Worm (Caenorhabditis elegans) whole organism, dauer: ENCODE measurements around the gene srx-28.

Experiments
- unc-62 ChIP-seq: sonication (generic microtip); optimal IDR thresholded peaks from 2 replicates; lab custom pipeline; 2017; ENCODE audit warnings: missing biosample characterization, missing genetic modification reagents, missing genetic modification characterization

srx-28 gene

DNA sequence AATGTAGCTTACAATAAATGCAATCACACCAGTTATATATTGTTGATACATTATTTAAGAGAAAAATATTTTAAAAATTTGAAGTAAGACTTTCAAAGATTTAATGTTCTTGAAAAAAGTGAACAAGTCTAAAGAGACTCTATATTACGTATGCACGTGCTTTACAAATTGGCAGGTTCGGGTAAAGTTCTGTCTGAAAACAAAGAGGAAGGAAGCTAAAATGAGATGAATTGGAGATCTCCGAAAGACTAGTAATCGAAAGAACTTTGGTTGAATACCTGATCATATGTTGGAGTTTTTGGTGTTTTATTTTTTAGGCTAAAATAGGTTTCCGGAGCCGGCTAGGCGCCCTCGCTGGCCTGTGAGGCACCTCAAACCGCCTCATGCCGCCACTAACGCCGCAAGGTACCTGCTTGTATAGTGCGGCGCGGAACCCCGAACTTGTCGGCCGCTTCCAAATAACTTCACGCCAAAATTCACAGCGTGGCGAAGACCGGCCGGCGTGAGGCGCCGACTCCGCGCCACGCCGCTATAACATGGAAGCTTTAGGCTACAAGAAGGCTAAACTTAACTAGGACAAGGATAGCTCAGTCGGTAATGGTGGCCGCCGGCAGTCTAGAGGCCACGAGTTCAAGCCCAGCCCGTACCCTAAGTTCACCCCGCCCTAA, at the start of gene srx-28:
Gene srx-28, minus strand, starts transcription at position 51 of the 668 bp plus-strand sequence.
- no peak for TF ChIP-seq unc-62 (GFP tag; lab: Kevin White, UChicago)

DNA sequence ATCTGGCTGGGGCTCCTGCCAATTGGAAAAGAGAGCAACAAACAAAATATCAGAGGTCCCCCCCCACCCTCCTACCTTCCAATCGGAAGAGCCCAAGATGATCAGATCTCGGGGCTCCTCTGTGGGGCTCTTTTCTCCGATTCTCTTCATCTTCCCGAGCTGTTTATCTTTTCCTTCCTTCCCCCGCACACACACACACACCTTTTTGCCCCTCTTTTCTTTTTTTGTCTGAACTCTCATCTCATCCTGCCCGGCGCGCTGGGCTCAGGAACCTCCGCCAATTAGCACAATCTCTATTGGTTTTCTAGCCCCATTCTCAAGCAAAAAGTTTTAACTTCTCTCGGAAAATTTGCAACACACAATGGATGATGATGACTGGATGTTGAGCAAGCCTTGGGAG, 46.2 kb upstream of the srx-28 start:
- TF ChIP-seq unc-62 (GFP tag; lab: Kevin White, UChicago), result no peak

DNA sequence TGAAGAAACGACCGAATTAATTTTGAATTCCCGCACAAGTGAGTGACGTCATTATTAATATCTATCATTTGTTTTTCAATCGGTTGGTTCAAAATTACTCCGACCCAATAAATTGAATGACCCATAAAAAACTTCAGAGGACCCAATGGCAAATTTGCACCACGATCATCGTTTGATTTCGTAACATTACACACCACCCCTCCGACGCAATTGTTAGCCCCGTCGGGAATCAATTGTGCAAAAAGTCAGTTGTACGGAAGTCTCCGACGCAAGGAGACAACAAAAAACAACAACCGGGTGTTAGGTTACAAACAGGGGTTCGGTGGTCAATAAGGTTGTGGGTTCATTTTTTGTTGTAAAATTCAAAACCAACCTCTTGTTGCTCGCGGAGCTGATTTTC, 44.9 kb upstream of the srx-28 start:
- no peak for TF ChIP-seq unc-62 (GFP tag; lab: Kevin White, UChicago)

DNA sequence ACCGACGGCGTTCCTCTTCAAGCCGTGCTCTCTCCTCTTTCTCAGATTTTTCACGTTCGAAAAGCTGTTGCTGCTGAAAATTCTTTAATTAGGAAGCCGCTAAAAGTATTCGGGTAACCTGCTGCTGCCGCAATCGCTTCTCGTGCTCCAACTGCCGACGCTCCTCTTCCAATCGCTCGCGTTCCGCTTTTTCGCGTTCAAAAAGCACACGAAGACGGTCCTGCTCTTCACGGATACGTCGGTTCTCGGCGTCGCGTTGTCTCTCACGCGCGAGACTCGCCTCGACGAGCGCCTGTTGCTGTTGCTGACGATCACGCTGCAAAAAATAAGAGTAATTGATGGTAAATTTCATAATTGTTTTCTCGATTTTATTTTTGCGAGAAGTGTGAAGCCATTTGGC, 43.6 kb upstream of the srx-28 start:
- TF ChIP-seq unc-62 (GFP tag; lab: Kevin White, UChicago), result no peak

DNA sequence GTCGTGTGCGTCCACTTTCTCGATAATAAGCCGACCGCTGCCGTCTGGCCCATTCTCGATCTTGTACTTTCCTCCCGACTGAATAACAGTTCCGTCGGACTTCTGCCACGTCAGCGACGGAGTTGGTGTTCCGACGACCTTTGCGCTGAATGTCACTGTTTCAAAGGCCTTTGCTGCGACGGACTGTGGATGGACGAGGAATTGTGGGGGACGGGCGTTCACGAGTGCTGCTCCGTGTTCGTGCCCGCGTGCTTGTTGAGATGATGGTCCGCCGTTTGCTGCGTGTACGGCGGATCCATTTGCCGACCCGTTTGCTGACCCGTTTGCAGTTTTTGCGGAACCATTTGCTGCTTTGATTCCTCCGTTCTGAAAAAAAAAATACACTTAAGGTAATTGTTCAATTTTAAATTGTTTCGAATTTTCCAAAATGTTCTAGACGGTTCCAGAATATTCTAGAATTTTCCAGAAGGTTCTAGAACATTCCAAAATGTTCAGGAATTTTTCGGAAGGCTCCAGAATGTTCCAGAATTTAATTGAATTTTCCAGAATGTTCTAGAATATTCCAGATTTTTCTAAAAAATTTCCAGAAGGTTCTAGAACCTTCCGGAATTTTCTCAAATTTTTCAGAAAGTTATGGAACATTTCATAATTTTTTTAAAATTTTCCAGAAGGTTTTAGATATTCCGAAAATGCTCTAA, 42.2 kb upstream of the srx-28 start:
- no peak for TF ChIP-seq unc-62 (GFP tag; lab: Kevin White, UChicago)

DNA sequence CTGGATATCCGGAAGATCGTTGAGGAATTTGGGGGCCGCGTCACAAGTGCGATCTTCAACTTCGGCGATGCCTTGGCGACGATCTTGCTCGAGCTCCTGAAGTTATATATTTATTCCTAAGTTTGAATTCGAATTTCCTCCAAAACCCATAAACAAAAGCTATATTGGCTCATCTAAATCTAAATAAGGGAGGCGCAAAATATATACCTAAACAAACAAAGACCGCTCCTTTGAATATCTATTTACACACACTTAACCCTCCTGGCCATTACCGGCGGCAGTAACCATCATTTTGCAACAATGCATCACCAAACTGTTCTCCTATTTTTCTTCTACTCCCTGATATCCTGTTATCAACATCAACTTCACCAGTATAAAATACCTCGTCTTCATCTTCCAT, 38.9 kb upstream of the srx-28 start, which contains the start of gene F54E2.2:
Gene F54E2.2, plus strand, starts transcription at position 301 of the 400 bp plus-strand sequence.
- no peak for TF ChIP-seq unc-62 (GFP tag; lab: Kevin White, UChicago)

DNA sequence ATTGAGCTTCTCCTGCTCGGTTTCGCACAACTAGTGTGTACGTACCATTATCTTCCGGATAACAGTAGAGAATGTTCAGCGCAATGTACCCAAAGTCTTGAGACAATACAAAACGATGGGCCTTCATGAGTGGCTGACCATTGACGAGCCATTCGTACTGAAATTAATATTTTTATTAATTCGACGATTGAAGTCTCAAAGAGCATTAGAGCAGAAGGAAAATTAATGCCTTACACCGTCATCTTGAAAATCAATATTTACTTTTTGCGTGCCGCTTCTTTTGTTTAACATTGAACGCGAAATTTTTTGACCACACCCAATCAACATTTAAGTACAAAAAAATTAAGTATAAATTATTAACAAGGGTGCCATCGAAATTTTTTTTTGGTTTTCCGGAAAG, 35.9 kb upstream of the srx-28 start:
- no peak for TF ChIP-seq unc-62 (GFP tag; lab: Kevin White, UChicago)

DNA sequence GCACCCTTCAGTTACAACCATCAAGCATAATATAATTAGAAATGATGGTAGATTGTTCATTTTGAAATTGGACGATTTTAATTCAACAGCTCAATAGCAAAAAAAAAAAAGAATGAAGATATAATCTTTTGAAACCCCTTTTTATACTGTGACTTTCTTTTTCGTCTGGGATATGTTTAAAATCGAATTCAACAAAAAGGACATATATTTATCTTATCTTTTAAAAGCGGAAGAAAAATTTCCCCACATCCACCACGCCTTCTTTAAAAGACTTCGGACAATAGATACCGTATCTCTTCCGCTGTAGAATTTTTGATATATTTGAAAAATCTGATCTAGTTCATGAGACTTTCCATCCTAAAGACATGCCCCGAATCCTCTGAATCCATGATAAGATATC, 23.7 kb upstream of the srx-28 start, which contains the start of gene R05D8.11:
Gene R05D8.11, minus strand, starts transcription at position 101 of the 400 bp plus-strand sequence.
- no peak for TF ChIP-seq unc-62 (GFP tag; lab: Kevin White, UChicago)

DNA sequence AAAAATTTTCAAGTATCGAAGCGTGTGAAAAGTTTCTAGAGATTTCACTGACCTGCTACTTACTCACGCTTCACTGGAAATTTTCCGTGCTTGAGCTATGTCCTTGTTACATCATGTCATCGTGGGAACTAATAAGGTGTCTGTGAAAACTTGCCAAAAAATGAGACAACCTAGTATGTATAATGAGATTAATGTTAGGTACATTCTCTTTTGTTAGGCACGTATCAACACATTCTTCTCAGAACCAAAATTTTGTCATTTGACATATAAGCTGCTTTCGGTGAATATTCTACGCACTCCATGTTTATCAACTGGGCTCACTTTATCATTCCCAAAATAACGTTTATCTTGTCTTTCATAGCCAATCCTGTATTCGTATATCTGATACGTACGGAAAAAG, 17.0 kb upstream of the srx-28 start, which contains the start of gene srj-18:
Gene srj-18, plus strand, starts transcription at position 301 of the 400 bp plus-strand sequence.
- no peak for TF ChIP-seq unc-62 (GFP tag; lab: Kevin White, UChicago)

DNA sequence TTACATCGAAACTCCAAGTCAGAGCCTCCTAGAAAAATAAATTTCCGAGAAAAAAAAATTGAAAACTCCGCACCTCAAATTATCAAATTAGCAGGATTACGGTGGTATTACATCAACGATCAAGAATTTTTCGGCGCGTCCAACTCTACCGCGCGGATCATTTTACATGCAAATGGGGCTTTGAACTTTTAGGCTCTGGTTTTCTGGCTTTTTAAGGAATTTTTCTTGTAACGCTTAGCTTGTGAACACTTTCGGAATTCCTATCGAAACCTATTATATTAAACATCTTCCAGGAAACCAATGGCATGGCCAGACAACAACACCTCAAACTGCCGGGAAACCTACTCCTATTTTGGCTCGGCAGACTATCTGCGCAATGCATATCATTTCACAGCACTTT, 14.5 kb upstream of the srx-28 start, which contains the start of gene srh-56:
Gene srh-56, plus strand, starts transcription at position 301 of the 400 bp plus-strand sequence.
- TF ChIP-seq unc-62 (GFP tag; lab: Kevin White, UChicago), result no peak

DNA sequence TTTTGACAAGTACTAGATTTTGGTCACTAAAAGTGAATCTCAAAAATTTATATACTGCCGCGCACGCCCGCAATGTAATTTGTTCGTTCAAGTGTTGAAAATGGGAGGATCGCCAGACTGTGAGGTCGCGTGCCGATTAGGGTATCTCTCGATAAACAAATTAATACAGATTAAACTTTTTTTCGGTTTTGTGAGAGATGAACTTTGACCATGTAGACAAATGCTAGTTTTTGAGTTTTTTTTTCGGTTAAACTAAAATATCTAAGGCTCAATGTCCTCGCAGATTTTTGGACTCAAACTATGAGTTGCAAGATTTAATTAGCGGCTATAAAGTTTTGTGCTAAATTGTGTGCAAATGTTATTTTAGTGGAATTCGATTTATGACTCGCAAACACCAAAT, 12.7 kb upstream of the srx-28 start, which contains the start of gene dhs-15:
Gene dhs-15, minus strand, starts transcription at position 101 of the 400 bp plus-strand sequence.
- TF ChIP-seq unc-62 (GFP tag; lab: Kevin White, UChicago), result no peak

DNA sequence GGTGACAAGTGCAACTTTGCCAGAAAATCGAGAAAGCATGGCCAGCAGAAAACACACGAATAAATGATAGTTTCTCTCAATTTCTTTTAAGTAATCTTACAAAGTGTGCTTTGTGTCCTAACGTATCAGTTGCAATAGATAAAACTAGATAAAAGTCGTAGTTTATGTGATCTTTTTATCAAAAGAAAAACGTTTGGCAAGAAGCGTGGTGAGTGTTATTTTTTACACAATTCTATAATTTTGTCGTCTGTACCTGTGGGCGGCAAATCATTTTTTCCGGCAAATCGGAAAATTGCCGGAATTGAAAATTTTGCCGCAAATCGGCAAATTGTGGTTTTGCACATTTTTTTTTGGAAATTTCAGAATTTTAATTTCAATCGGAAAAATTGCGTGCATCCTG, 10.4 kb upstream of the srx-28 start, which contains the start of gene R05D8.9:
Gene R05D8.9, minus strand, starts transcription at position 101 of the 400 bp plus-strand sequence.
- no peak for TF ChIP-seq unc-62 (GFP tag; lab: Kevin White, UChicago)

DNA sequence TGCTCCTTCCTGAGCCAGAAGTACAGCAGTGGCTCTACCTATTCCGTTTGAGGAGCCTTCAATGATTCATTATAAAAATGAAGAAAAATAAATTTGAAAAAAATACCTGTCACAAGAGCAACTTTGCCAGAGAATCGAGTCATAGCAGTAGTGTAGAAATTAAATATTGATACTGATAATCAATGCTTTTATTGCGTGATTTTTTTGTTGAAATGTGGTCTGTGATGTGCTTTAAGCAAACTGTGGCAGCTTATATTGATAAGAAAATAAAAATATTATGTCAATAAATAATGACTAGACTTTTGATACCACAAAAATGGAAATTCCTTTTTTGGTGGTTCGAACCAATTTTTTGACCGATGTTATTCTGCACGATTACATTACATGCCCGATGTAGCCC, 8.0 kb upstream of the srx-28 start, which contains the start of gene dhs-14:
Gene dhs-14, minus strand, starts transcription at position 149 of the 400 bp plus-strand sequence.
- no peak for TF ChIP-seq unc-62 (GFP tag; lab: Kevin White, UChicago)

DNA sequence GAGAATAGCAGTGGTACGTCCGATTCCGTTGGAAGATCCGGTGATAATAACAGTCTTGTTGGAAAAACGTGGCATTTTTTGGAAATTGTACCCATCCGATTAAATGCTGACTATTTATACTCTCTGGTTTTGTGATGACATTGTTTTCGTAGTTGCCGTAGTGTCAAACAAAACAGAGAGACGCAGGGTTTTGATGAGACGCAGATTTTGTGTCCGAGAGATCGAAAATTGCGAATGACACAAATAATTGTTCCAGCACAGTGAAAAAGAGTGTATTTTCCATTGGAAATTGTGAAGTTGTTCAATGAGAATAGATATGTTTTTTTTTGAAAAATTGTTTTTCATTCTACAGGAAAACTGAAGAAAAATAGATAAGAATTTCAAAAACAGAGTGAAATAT, 6.0 kb upstream of the srx-28 start, which contains the start of gene R05D8.7:
Gene R05D8.7, minus strand, starts transcription at position 104 of the 400 bp plus-strand sequence.
- no peak for TF ChIP-seq unc-62 (GFP tag; lab: Kevin White, UChicago)

DNA sequence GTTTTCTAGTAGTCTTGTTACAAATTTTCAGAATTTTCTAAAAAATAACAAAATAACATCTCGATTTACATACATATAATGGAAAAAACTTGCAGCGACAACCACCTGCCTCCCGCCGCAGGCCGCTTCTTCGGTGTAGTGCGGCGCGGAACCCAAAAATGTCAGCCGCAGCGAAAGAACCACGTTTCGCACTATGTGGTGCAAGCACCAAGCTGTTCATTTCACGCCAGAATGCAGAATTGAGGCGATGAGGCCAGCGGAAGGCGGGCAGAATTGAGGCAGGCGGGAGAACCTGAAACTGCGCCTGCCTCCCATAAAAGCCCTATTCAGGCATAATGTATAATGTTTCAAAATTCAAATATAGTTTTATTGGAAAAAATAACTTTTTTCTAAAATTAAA, 4.4 kb upstream of the srx-28 start:
- TF ChIP-seq unc-62 (GFP tag; lab: Kevin White, UChicago), result no peak

DNA sequence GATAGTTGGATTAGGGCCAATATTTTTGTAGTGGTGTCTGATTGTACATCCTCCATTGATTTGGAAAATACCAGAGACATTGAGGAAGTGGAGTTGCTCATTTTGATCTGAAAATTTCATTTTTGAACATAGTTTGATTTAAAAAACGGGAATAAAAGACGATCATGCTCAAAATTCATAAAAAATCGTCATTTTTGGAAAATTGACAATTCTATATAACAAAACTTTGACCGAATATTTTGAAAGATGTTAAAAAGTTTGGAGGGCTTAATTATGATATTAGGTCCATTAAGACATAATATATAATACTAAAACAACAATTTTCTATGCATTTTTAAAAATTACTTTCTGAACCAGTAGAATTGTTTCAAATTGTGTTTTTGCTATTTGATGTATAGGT, 2.4 kb upstream of the srx-28 start, which contains the start of gene srg-58:
Gene srg-58, minus strand, starts transcription at position 101 of the 400 bp plus-strand sequence.
- TF ChIP-seq unc-62 (GFP tag; lab: Kevin White, UChicago), result no peak
